Fruit fly (Drosophila melanogaster) whole organism, adult: Measurements from ENCODE around the gene CG7781.

Source experiments
- CG11617 ChIP-seq: fragments of 200-800 bp; sonication (Bioruptor generic); optimal IDR thresholded peaks from 2 replicates; lab custom pipeline; 2017; ENCODE audit warnings: mild to moderate bottlenecking, missing biosample characterization, missing genetic modification reagents, missing genetic modification characterization
- CG12768 ChIP-seq: fragments of 200-800 bp; sonication (Bioruptor generic); optimal IDR thresholded peaks from 2 replicates; lab custom pipeline; 2017; ENCODE audit warnings: missing biosample characterization, missing genetic modification characterization, mild to moderate bottlenecking, moderate library complexity, missing genetic modification reagents
- CG14711 ChIP-seq: fragments of 200-800 bp; sonication (Bioruptor generic); optimal IDR thresholded peaks from 2 replicates; lab custom pipeline; 2018; ENCODE audit warnings: missing biosample characterization, mild to moderate bottlenecking, missing genetic modification characterization, moderate library complexity
- CG1620 ChIP-seq: fragments of 200-800 bp; sonication (Bioruptor generic); optimal IDR thresholded peaks from 2 replicates; lab custom pipeline; 2016; ENCODE audit warnings: missing biosample characterization, missing genetic modification characterization
- CG33017 ChIP-seq: fragments of 200-800 bp; sonication (Bioruptor generic); optimal IDR thresholded peaks from 2 replicates; lab custom pipeline; 2018; ENCODE audit warnings: missing biosample characterization, mild to moderate bottlenecking, missing genetic modification characterization, moderate library complexity
- CG5204 ChIP-seq: fragments of 200-800 bp; sonication (Bioruptor generic); optimal IDR thresholded peaks from 2 replicates; lab custom pipeline; 2016; ENCODE audit warnings: missing biosample characterization, missing genetic modification characterization
- CG7045 ChIP-seq: fragments of 200-800 bp; sonication (Bioruptor generic); optimal IDR thresholded peaks from 2 replicates; lab custom pipeline; 2017; ENCODE audit warnings: missing biosample characterization, mild to moderate bottlenecking, missing genetic modification characterization
- CG7101 ChIP-seq: fragments of 200-800 bp; sonication (Bioruptor generic); optimal IDR thresholded peaks from 2 replicates; lab custom pipeline; 2018; ENCODE audit warnings: missing biosample characterization, mild to moderate bottlenecking, missing genetic modification characterization, moderate library complexity
- Clk ChIP-seq: fragments of 200-800 bp; sonication (Bioruptor generic); optimal IDR thresholded peaks from 2 replicates; lab custom pipeline; 2017; ENCODE audit warnings: missing biosample characterization, missing genetic modification characterization
- Crg-1 ChIP-seq: fragments of 200-800 bp; sonication (Bioruptor generic); optimal IDR thresholded peaks from 2 replicates; lab custom pipeline; 2016; ENCODE audit warnings: missing biosample characterization, missing genetic modification characterization
- Hr96 ChIP-seq: fragments of 200-800 bp; sonication (Bioruptor generic); optimal IDR thresholded peaks from 2 replicates; lab custom pipeline; 2016; ENCODE audit warnings: missing biosample characterization, missing genetic modification characterization
- Mnt ChIP-seq: fragments of 200-800 bp; sonication (Bioruptor generic); optimal IDR thresholded peaks from 2 replicates; lab custom pipeline; 2016; ENCODE audit warnings: missing biosample characterization, mild to moderate bottlenecking, missing genetic modification characterization
- bab1 ChIP-seq: fragments of 200-800 bp; sonication (Bioruptor generic); optimal IDR thresholded peaks from 3 replicates; lab custom pipeline; 2019; ENCODE audit warnings: missing biosample characterization, mild to moderate bottlenecking, missing genetic modification characterization, moderate library complexity
- cic ChIP-seq: fragments of 200-800 bp; sonication (Bioruptor generic); optimal IDR thresholded peaks from 2 replicates; lab custom pipeline; 2017; ENCODE audit warnings: missing biosample characterization, mild to moderate bottlenecking, missing genetic modification characterization, moderate library complexity
- cnc ChIP-seq, 2 experiments: fragments of >200 bp; optimal IDR thresholded peaks; 2 replicates each; lab custom pipeline; 2017
- kay ChIP-seq: fragments of 200-800 bp; sonication (Bioruptor generic); peaks from one replicate; lab custom pipeline; 2016; ENCODE audit warnings: missing biosample characterization, missing genetic modification characterization, borderline replicate concordance
- ovo ChIP-seq: fragments of 200-800 bp; sonication (Bioruptor generic); optimal IDR thresholded peaks from 2 replicates; lab custom pipeline; 2016; ENCODE audit warnings: missing biosample characterization, missing genetic modification characterization
- pad ChIP-seq: fragments of 200-800 bp; sonication (Bioruptor generic); optimal IDR thresholded peaks from 3 replicates; lab custom pipeline; 2017; ENCODE audit warnings: missing biosample characterization, missing genetic modification characterization, mild to moderate bottlenecking, moderate library complexity, missing genetic modification reagents
- tj ChIP-seq: fragments of 200-800 bp; sonication (Bioruptor generic); optimal IDR thresholded peaks from 3 replicates; lab custom pipeline; 2017; ENCODE audit warnings: missing biosample characterization, mild to moderate bottlenecking, missing genetic modification characterization, moderate library complexity
- toe ChIP-seq: fragments of 200-800 bp; sonication (Bioruptor generic); optimal IDR thresholded peaks from 2 replicates; lab custom pipeline; 2016; ENCODE audit warnings: missing biosample characterization, missing genetic modification characterization

Gene CG7781

DNA sequence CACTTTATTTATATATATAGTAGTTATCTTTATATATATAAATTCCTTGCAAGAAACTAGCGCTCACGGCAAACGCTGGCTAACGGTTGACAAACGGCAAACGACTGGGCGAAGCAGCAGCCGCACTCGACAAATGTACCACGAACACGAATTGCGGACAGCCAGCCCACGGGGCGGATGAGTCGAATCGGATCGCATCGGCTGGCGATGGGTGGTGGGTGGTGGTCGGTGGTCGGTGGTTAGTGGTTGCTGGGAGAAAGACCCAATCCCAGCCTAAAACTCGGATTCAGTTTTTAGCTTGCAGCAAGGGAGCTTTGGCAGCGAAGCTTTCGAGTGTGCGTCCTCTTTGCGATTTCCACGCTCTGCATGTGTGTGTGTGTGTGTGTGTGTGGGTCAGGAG, at the start of gene CG7781:
Gene CG7781 (minus strand): TSS at position 260 of the 400 bp plus-strand sequence.
- TF ChIP-seq CG12768 (peak; percentile 59), bab1 (GFP tag; lab: Kevin White, UChicago) (no peak), cic (peak; percentile 34), CG7101 (tag; lab: Kevin White, UChicago) (no peak), pad (GFP tag; lab: Kevin White, UChicago) (no peak), Mnt (no peak)

dm6 chr2L:8374235-8374634, 49.0 kb upstream of the CG7781 start, which contains the start of gene Wdr82:
TSS of gene Wdr82 (plus strand) at chr2L:8374461.
- peak; percentile 56 for TF ChIP-seq bab1 (GFP tag; lab: Kevin White, UChicago)
- no peak for TF ChIP-seq CG7045 (GFP tag; lab: Kevin White, UChicago)

DNA sequence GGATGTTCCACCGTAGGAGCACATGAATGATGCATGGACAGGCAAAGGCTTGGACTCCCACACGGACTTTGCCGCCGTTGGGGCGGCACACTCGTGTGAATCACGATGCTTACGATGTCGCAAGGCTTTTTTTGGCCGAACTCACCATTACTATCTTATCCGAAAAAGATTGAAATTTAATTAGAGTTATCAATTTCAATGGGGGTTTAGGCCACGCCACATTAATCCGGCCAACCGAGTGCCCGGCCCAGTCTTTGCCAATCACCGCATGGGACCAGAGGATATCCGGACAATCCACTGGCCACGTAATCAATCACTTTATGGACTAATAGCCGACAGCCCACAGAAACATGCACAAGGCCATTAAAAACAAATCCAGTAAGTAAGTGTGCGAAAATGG, 47.0 kb upstream of the CG7781 start:
- TF ChIP-seq CG14711 (no peak), bab1 (GFP tag; lab: Kevin White, UChicago) (no peak), CG1620 (GFP tag; lab: Kevin White, UChicago) (no peak), toe (GFP tag; lab: Kevin White, UChicago) (no peak), CG11617 (GFP tag; lab: Kevin White, UChicago) (no peak), Hr96 (no peak), tj (GFP tag; lab: Kevin White, UChicago) (no peak), cic (no peak), CG7101 (tag; lab: Kevin White, UChicago) (no peak), Mnt (no peak), cnc (optimal IDR thresholded peaks at IDR 0.05; lab: Kevin White, UChicago) (no peak), CG12768 (no peak)

DNA sequence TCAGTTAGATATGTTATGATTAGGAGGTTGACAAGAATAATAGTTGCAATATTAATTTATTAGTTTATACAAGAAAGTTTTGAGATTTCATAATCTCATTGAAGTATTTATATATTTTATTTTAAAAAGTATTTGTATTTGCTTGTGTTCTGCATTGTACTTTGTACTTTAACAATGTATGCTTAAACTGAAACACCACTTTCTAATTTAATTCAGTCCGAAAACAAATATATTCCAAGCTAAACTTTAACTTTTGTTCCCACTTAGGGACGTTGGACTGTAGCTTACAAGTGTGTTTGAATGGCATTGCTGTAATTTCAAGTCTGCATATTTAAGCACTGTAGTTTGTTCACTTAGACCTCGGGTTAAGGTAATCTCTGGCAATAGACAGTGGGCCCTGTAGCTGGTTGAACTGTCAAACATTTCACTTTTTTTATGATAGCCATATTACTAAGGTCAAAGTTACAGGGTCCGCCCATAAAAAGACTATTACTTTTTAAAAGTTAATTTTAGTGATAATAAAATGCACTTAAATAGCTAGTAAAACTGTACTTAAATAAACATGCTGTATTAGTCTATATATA, 46.2 kb upstream of the CG7781 start:
- peak; percentile 29 for TF ChIP-seq CG14711
- TF ChIP-seq pad (GFP tag; lab: Kevin White, UChicago) = no peak
- no peak for TF ChIP-seq Clk (GFP tag; lab: Kevin White, UChicago)
- TF ChIP-seq CG12768 = peak; percentile 64
- no peak for TF ChIP-seq CG5204 (GFP tag; lab: Kevin White, UChicago)
- TF ChIP-seq CG7101 (tag; lab: Kevin White, UChicago) = peak; percentile 17
- peak; percentile 9 for TF ChIP-seq bab1 (GFP tag; lab: Kevin White, UChicago)
- TF ChIP-seq Crg-1 (GFP tag; lab: Kevin White, UChicago) = no peak
- TF ChIP-seq cnc (optimal IDR thresholded peaks at IDR 0.05; lab: Kevin White, UChicago) = no peak
- TF ChIP-seq ovo (GFP tag; lab: Kevin White, UChicago) = no peak
- TF ChIP-seq toe (GFP tag; lab: Kevin White, UChicago) = peak; percentile 22

- peak; percentile 81 for TF ChIP-seq Mnt
- TF ChIP-seq Clk (GFP tag; lab: Kevin White, UChicago) = peak; percentile 42
- peak; percentile 70 for TF ChIP-seq CG11617 (GFP tag; lab: Kevin White, UChicago)
- no peak for TF ChIP-seq kay
- no peak for TF ChIP-seq CG7045 (GFP tag; lab: Kevin White, UChicago)
- TF ChIP-seq CG1620 (GFP tag; lab: Kevin White, UChicago) = peak; percentile 49
- TF ChIP-seq ovo (GFP tag; lab: Kevin White, UChicago) = peak; percentile 58
- TF ChIP-seq CG12768 = peak; percentile 79
- no peak for TF ChIP-seq CG5204 (GFP tag; lab: Kevin White, UChicago)
- peak; percentile 72 for TF ChIP-seq tj (GFP tag; lab: Kevin White, UChicago)
- TF ChIP-seq CG7101 (tag; lab: Kevin White, UChicago) = peak; percentile 65
- TF ChIP-seq pad (GFP tag; lab: Kevin White, UChicago) = peak; percentile 52
- peak; percentile 88 for TF ChIP-seq bab1 (GFP tag; lab: Kevin White, UChicago)
- peak; percentile 37 for TF ChIP-seq Crg-1 (GFP tag; lab: Kevin White, UChicago)
- peak; percentile 62 for TF ChIP-seq CG33017 (tag; lab: Kevin White, UChicago)
- TF ChIP-seq cnc (optimal IDR thresholded peaks at IDR 0.05; lab: Kevin White, UChicago) = no peak
- TF ChIP-seq CG14711 = peak; percentile 17
- TF ChIP-seq toe (GFP tag; lab: Kevin White, UChicago) = peak; percentile 62
- no peak for TF ChIP-seq Hr96
- peak; percentile 90 for TF ChIP-seq cic
Observed at dm6 chr2L:8370364-8371326, 45.4 kb upstream of the CG7781 start, which contains the start of gene CG17292. TSS of gene CG17292 (plus strand) at chr2L:8370454.
